Worm (Caenorhabditis elegans) whole organism, late embryonic: ENCODE measurements around the gene pigq-1.

Experiments used
- C08G9.2 ChIP-seq: sonication (generic microtip); optimal IDR thresholded peaks from 2 replicates; lab custom pipeline; 2016; ENCODE audit warnings: mild to moderate bottlenecking, missing genetic modification characterization, moderate library complexity, missing compliant biosample characterization
- F13H6.1 ChIP-seq: sonication (generic microtip); optimal IDR thresholded peaks from 2 replicates; lab custom pipeline; 2016; ENCODE audit warnings: missing genetic modification characterization, missing compliant biosample characterization
- K02D7.2 ChIP-seq: sonication (generic microtip); optimal IDR thresholded peaks from 2 replicates; lab custom pipeline; 2017; ENCODE audit warnings: mild to moderate bottlenecking, missing genetic modification characterization, missing compliant biosample characterization
- ahr-1 ChIP-seq: sonication (generic microtip); optimal IDR thresholded peaks from 2 replicates; lab custom pipeline; 2016; ENCODE audit warnings: missing genetic modification characterization, missing compliant biosample characterization
- ama-1 ChIP-seq: fragments of 150-350 bp; optimal IDR thresholded peaks from 2 replicates; lab custom pipeline; 2014
- ceh-14 ChIP-seq: sonication (generic microtip); optimal IDR thresholded peaks from 2 replicates; lab custom pipeline; 2016; ENCODE audit warnings: missing genotype, missing genetic modification characterization, missing compliant biosample characterization
- ceh-18 ChIP-seq: sonication (generic microtip); optimal IDR thresholded peaks from 2 replicates; lab custom pipeline; 2016; ENCODE audit warnings: missing genetic modification characterization, missing compliant biosample characterization
- ceh-2 ChIP-seq: sonication (generic microtip); optimal IDR thresholded peaks from 2 replicates; lab custom pipeline; 2016; ENCODE audit warnings: missing genotype, missing genetic modification characterization, missing compliant biosample characterization
- ceh-24 ChIP-seq: sonication (generic microtip); optimal IDR thresholded peaks from 2 replicates; lab custom pipeline; 2016; ENCODE audit warnings: mild to moderate bottlenecking, missing genetic modification characterization, missing compliant biosample characterization
- ceh-30 ChIP-seq: fragments of 150-350 bp; optimal IDR thresholded peaks from 2 replicates; lab custom pipeline; 2014; ENCODE audit warnings: missing biosample characterization, missing genetic modification characterization
- ceh-31 ChIP-seq: sonication (generic microtip); optimal IDR thresholded peaks from 2 replicates; lab custom pipeline; 2016; ENCODE audit warnings: missing genetic modification characterization, missing compliant biosample characterization
- elt-2 ChIP-seq: sonication (generic microtip); optimal IDR thresholded peaks from 2 replicates; lab custom pipeline; 2016; ENCODE audit warnings: missing genetic modification reagents, missing genetic modification characterization, missing compliant biosample characterization
- elt-4 ChIP-seq: sonication (generic microtip); optimal IDR thresholded peaks from 2 replicates; lab custom pipeline; 2016; ENCODE audit warnings: missing genetic modification characterization, missing compliant biosample characterization
- ets-4 ChIP-seq: sonication (generic microtip); optimal IDR thresholded peaks from 2 replicates; lab custom pipeline; 2016; ENCODE audit warnings: missing genetic modification characterization, missing compliant biosample characterization
- eyg-1 ChIP-seq: sonication (generic microtip); optimal IDR thresholded peaks from 2 replicates; lab custom pipeline; 2016; ENCODE audit warnings: missing genotype, missing genetic modification characterization, missing compliant biosample characterization
- fax-1 ChIP-seq: sonication (generic microtip); optimal IDR thresholded peaks from 2 replicates; lab custom pipeline; 2016; ENCODE audit warnings: missing genotype, missing genetic modification characterization, missing compliant biosample characterization
- fkh-6 ChIP-seq: sonication (generic microtip); optimal IDR thresholded peaks from 2 replicates; lab custom pipeline; 2016; ENCODE audit warnings: missing genetic modification characterization, missing compliant biosample characterization
- gmeb-2 ChIP-seq: sonication (generic microtip); optimal IDR thresholded peaks from 2 replicates; lab custom pipeline; 2016; ENCODE audit warnings: missing genetic modification characterization, inconsistent platforms, missing compliant biosample characterization
- hlh-13 ChIP-seq: fragments of 200-800 bp; sonication (Bioruptor generic); optimal IDR thresholded peaks from 2 replicates; lab custom pipeline; 2018; ENCODE audit warnings: mild to moderate bottlenecking, missing genetic modification characterization, missing compliant biosample characterization
- hlh-30 ChIP-seq: sonication (generic microtip); optimal IDR thresholded peaks from 2 replicates; lab custom pipeline; 2017; ENCODE audit warnings: antibody characterized with exemption, missing genetic modification characterization, missing compliant biosample characterization; ENCODE audit not compliant: insufficient read depth
- lim-6 ChIP-seq: sonication (generic microtip); optimal IDR thresholded peaks from 2 replicates; lab custom pipeline; 2016; ENCODE audit warnings: missing genetic modification characterization, missing compliant biosample characterization
- lin-11 ChIP-seq: fragments of 200-800 bp; sonication (Bioruptor generic); optimal IDR thresholded peaks from 2 replicates; lab custom pipeline; 2018; ENCODE audit warnings: mild to moderate bottlenecking, missing genetic modification characterization, missing compliant biosample characterization
- madf-2 ChIP-seq: sonication (generic microtip); optimal IDR thresholded peaks from 2 replicates; lab custom pipeline; 2017; ENCODE audit warnings: missing genetic modification characterization, missing compliant biosample characterization
- mec-3 ChIP-seq: sonication (generic microtip); optimal IDR thresholded peaks from 2 replicates; lab custom pipeline; 2016; ENCODE audit warnings: borderline replicate concordance, missing genetic modification characterization, missing compliant biosample characterization
- nfya-1 ChIP-seq: sonication (generic microtip); optimal IDR thresholded peaks from 2 replicates; lab custom pipeline; 2017; ENCODE audit warnings: missing genetic modification characterization, mild to moderate bottlenecking, missing compliant biosample characterization, antibody characterized with exemption, moderate library complexity
- nhr-11 ChIP-seq: fragments of 150-350 bp; optimal IDR thresholded peaks from 2 replicates; lab custom pipeline; 2014; ENCODE audit warnings: missing biosample characterization, missing genetic modification characterization
- nhr-232 ChIP-seq: sonication (generic microtip); optimal IDR thresholded peaks from 2 replicates; lab custom pipeline; 2016; ENCODE audit warnings: missing genetic modification characterization, missing compliant biosample characterization
- npax-4 ChIP-seq: sonication (generic microtip); optimal IDR thresholded peaks from 2 replicates; lab custom pipeline; 2016; ENCODE audit warnings: missing genetic modification characterization, missing compliant biosample characterization
- pax-1 ChIP-seq: fragments of 150-350 bp; optimal IDR thresholded peaks from 2 replicates; lab custom pipeline; 2014; ENCODE audit warnings: missing biosample characterization, missing genetic modification characterization
- pqm-1 ChIP-seq: sonication (generic microtip); optimal IDR thresholded peaks from 2 replicates; lab custom pipeline; 2016; ENCODE audit warnings: missing genetic modification characterization, missing compliant biosample characterization
- ref-2 ChIP-seq: sonication (generic microtip); optimal IDR thresholded peaks from 2 replicates; lab custom pipeline; 2016; ENCODE audit warnings: missing genetic modification characterization, missing compliant biosample characterization
- rnt-1 ChIP-seq: sonication (generic microtip); optimal IDR thresholded peaks from 2 replicates; lab custom pipeline; 2016; ENCODE audit warnings: missing genetic modification characterization, missing compliant biosample characterization
- sdc-2 ChIP-seq: sonication (generic microtip); optimal IDR thresholded peaks from 2 replicates; lab custom pipeline; 2016; ENCODE audit warnings: missing genotype, missing genetic modification characterization, missing compliant biosample characterization
- sox-2 ChIP-seq: fragments of 200-800 bp; sonication (Bioruptor generic); IDR thresholded peaks from 2 replicates; pipeline ENCODE4 v1.3.6; 2022; ENCODE audit warnings: missing genetic modification reagents, missing genetic modification characterization, missing compliant biosample characterization
- sox-4 ChIP-seq: sonication (generic microtip); optimal IDR thresholded peaks from 2 replicates; lab custom pipeline; 2017; ENCODE audit warnings: mild to moderate bottlenecking, missing genetic modification characterization, inconsistent platforms, missing compliant biosample characterization
- syd-9 ChIP-seq: sonication (generic microtip); optimal IDR thresholded peaks from 2 replicates; lab custom pipeline; 2016; ENCODE audit warnings: mild to moderate bottlenecking, missing genetic modification characterization, moderate library complexity, missing compliant biosample characterization
- tbx-2 ChIP-seq: sonication (generic microtip); optimal IDR thresholded peaks from 2 replicates; lab custom pipeline; 2016; ENCODE audit warnings: missing genetic modification characterization, missing compliant biosample characterization
- tbx-7 ChIP-seq: sonication (generic microtip); optimal IDR thresholded peaks from 2 replicates; lab custom pipeline; 2016; ENCODE audit warnings: missing genotype, missing genetic modification characterization, missing compliant biosample characterization
- ttx-3 ChIP-seq: sonication (generic microtip); optimal IDR thresholded peaks from 2 replicates; lab custom pipeline; 2016; ENCODE audit warnings: missing genetic modification reagents, missing genetic modification characterization, missing compliant biosample characterization
- unc-42 ChIP-seq: sonication (generic microtip); optimal IDR thresholded peaks from 2 replicates; lab custom pipeline; 2016; ENCODE audit warnings: missing genotype, missing genetic modification characterization, missing compliant biosample characterization
- unc-55 ChIP-seq: sonication (generic microtip); optimal IDR thresholded peaks from 2 replicates; lab custom pipeline; 2017; ENCODE audit warnings: missing biosample characterization, missing genetic modification reagents, missing genetic modification characterization
- zip-5 ChIP-seq: sonication (generic microtip); optimal IDR thresholded peaks from 2 replicates; lab custom pipeline; 2016; ENCODE audit warnings: missing genetic modification characterization, missing compliant biosample characterization
- ztf-16 ChIP-seq: sonication (generic microtip); optimal IDR thresholded peaks from 2 replicates; lab custom pipeline; 2017; ENCODE audit warnings: missing genetic modification characterization, missing compliant biosample characterization

pigq-1 gene

ce11 chrIV:11183991-11184390 is 36.9 kb upstream of the pigq-1 start, which contains the start of gene nuaf-3:
Gene nuaf-3, plus strand, starts transcription at chrIV:11184291.
- no peak for TF ChIP-seq ceh-24 (tag; lab: Kevin White, UChicago)
- no peak for TF ChIP-seq madf-2 (tag; lab: Kevin White, UChicago)
- TF ChIP-seq ztf-16 (tag; lab: Kevin White, UChicago), result no peak

ce11 chrIV:11183013-11183412 is 36.0 kb upstream of the pigq-1 start, which contains the start of gene prx-14:
Gene prx-14, plus strand, starts transcription at chrIV:11183132.
- no peak for TF ChIP-seq sdc-2 (tag; lab: Kevin White, UChicago)
- TF ChIP-seq ets-4 (tag; lab: Kevin White, UChicago), result no peak
- TF ChIP-seq lin-11, result no peak
- peak; percentile 33 for TF ChIP-seq elt-2 (tag; lab: Kevin White, UChicago)
- TF ChIP-seq syd-9 (tag; lab: Kevin White, UChicago), result no peak
- no peak for TF ChIP-seq gmeb-2 (tag; lab: Kevin White, UChicago)
- TF ChIP-seq ama-1 (lab: Kevin White, UChicago), result no peak

ce11 chrIV:11180077-11180476 is 33.0 kb upstream of the pigq-1 start:
- TF ChIP-seq ahr-1 (tag; lab: Kevin White, UChicago) (no peak), ama-1 (lab: Kevin White, UChicago) (no peak), zip-5 (tag; lab: Kevin White, UChicago) (no peak), K02D7.2 (tag; lab: Kevin White, UChicago) (no peak), sox-2 (GFP tag; lab: Robert Waterston, UW) (no peak), nhr-232 (tag; lab: Kevin White, UChicago) (no peak), unc-55 (GFP tag; lab: Kevin White, UChicago) (no peak), lin-11 (no peak), tbx-7 (tag; lab: Kevin White, UChicago) (no peak), C08G9.2 (tag; lab: Kevin White, UChicago) (no peak)
- TF ChIP-seq, all 69 proteins: peak for 0

ce11 chrIV:11179123-11179740 is 32.2 kb upstream of the pigq-1 start, which contains the start of gene cpt-2:
Gene cpt-2, plus strand, starts transcription at chrIV:11179645.
- TF ChIP-seq unc-42 (tag; lab: Kevin White, UChicago) (peak; percentile 54), ceh-18 (tag; lab: Kevin White, UChicago) (peak; percentile 27), elt-2 (tag; lab: Kevin White, UChicago) (peak; percentile 43), ahr-1 (tag; lab: Kevin White, UChicago) (peak; percentile 13), lim-6 (tag; lab: Kevin White, UChicago) (peak; percentile 44), C08G9.2 (tag; lab: Kevin White, UChicago) (peak; percentile 47), tbx-2 (tag; lab: Kevin White, UChicago) (peak; percentile 57), zip-5 (tag; lab: Kevin White, UChicago) (peak; percentile 25), ref-2 (peak; percentile 18), nfya-1 (tag; lab: Kevin White, UChicago) (peak; percentile 53), ceh-2 (tag; lab: Kevin White, UChicago) (peak; percentile 18), ceh-14 (tag; lab: Kevin White, UChicago) (peak; percentile 49), F13H6.1 (tag; lab: Kevin White, UChicago) (peak; percentile 29), ceh-31 (peak; percentile 73), rnt-1 (tag; lab: Kevin White, UChicago) (peak; percentile 15)

ce11 chrIV:11178495-11178894 is 31.4 kb upstream of the pigq-1 start, which contains the start of gene C08F8.9:
Gene C08F8.9, minus strand, starts transcription at chrIV:11178595.
- TF ChIP-seq fax-1, result no peak
- TF ChIP-seq hlh-13 (GFP tag; lab: Kevin White, UChicago), result no peak
- no peak for TF ChIP-seq F13H6.1 (tag; lab: Kevin White, UChicago)

- TF ChIP-seq ceh-30 (tag; lab: Kevin White, UChicago) (no peak), ceh-18 (tag; lab: Kevin White, UChicago) (no peak), mec-3 (tag; lab: Kevin White, UChicago) (no peak), nfya-1 (tag; lab: Kevin White, UChicago) (no peak), ttx-3 (tag; lab: Kevin White, UChicago) (no peak), sox-2 (GFP tag; lab: Robert Waterston, UW) (no peak), eyg-1 (no peak), pax-1 (tag; lab: Kevin White, UChicago) (no peak), nhr-11 (tag; lab: Kevin White, UChicago) (no peak), sox-4 (tag; lab: Kevin White, UChicago) (no peak), npax-4 (tag; lab: Kevin White, UChicago) (no peak), fkh-6 (no peak), elt-4 (tag; lab: Kevin White, UChicago) (no peak), hlh-30 (tag; lab: Kevin White, UChicago) (no peak), pqm-1 (tag; lab: Kevin White, UChicago) (no peak), unc-42 (tag; lab: Kevin White, UChicago) (no peak)
Observed at ce11 chrIV:11176967-11177366, 29.9 kb upstream of the pigq-1 start, which contains the start of gene rap-3. Gene rap-3, plus strand, starts transcription at chrIV:11177267.
